Fruit fly (Drosophila melanogaster) whole organism, wandering third instar larva: Measurements from ENCODE around the gene CG18265.

Experiments used
- Abd-B ChIP-seq: fragments of >200 bp; optimal IDR thresholded peaks from 2 replicates; lab custom pipeline; 2017; ENCODE audit warnings: missing biosample characterization, missing genetic modification characterization
- CG32264 ChIP-seq: fragments of 200-800 bp; sonication (Bioruptor generic); optimal IDR thresholded peaks from 2 replicates; lab custom pipeline; 2016; ENCODE audit warnings: missing biosample characterization, missing genetic modification characterization
- CG9705 ChIP-seq: fragments of 200-800 bp; sonication (Bioruptor generic); optimal IDR thresholded peaks from 2 replicates; lab custom pipeline; 2018; ENCODE audit warnings: missing biosample characterization, mild to moderate bottlenecking, missing genetic modification characterization
- CrebA ChIP-seq: fragments of 200-800 bp; sonication (Bioruptor generic); optimal IDR thresholded peaks from 2 replicates; lab custom pipeline; 2016; ENCODE audit warnings: missing biosample characterization, mild to moderate bottlenecking, missing genetic modification characterization, borderline replicate concordance
- Dfd ChIP-seq: fragments of >200 bp; optimal IDR thresholded peaks from 2 replicates; lab custom pipeline; 2017; ENCODE audit warnings: missing biosample characterization, missing genetic modification characterization
- Dif ChIP-seq: fragments of 200-275, 200-300 bp; sonication (Bioruptor generic); optimal IDR thresholded peaks from 2 replicates; lab custom pipeline; 2018; ENCODE audit warnings: missing biosample characterization, missing genetic modification characterization; ENCODE audit not compliant: partially characterized antibody
- HLH106 ChIP-seq: fragments of 200-800 bp; optimal IDR thresholded peaks from 3 replicates; lab custom pipeline; 2019; ENCODE audit warnings: missing biosample characterization, mild to moderate bottlenecking, missing genetic modification characterization, moderate library complexity
- Hnf4 ChIP-seq: fragments of 200-800 bp; sonication (Bioruptor generic); optimal IDR thresholded peaks from 2 replicates; lab custom pipeline; 2016; ENCODE audit warnings: missing biosample characterization, mild to moderate bottlenecking, missing genetic modification characterization
- Hr78 ChIP-seq: fragments of >200 bp; optimal IDR thresholded peaks from 2 replicates; lab custom pipeline; 2017; ENCODE audit warnings: missing biosample characterization, missing genetic modification characterization
- Hr83 ChIP-seq: fragments of 200-300 bp; sonication (Bioruptor generic); optimal IDR thresholded peaks from 2 replicates; lab custom pipeline; 2016; ENCODE audit warnings: missing biosample characterization, mild to moderate bottlenecking, missing genetic modification characterization, moderate library complexity; ENCODE audit not compliant: poor library complexity, severe bottlenecking
- Jra ChIP-seq: sonication (Bioruptor generic); optimal IDR thresholded peaks from 2 replicates; lab custom pipeline; 2016; ENCODE audit warnings: missing biosample characterization, missing genetic modification characterization
- Mio ChIP-seq: sonication (Bioruptor generic); optimal IDR thresholded peaks from 2 replicates; lab custom pipeline; 2016; ENCODE audit warnings: missing biosample characterization, missing genetic modification characterization
- Rel ChIP-seq, 2 experiments: fragments of 200-800 bp; sonication (Bioruptor generic) in 1 of 2; optimal IDR thresholded peaks; 2 replicates in 1 of 2; 3 replicates in 1 of 2; lab custom pipeline; 2016 to 2019; ENCODE audit warnings: mild to moderate bottlenecking in 2 of 2, missing biosample characterization in 2 of 2, missing genetic modification characterization in 2 of 2, moderate library complexity in 1 of 2
- Sp1 ChIP-seq: fragments of 200-800 bp; sonication (Bioruptor generic); optimal IDR thresholded peaks from 3 replicates; lab custom pipeline; 2019; ENCODE audit warnings: missing biosample characterization, mild to moderate bottlenecking, missing genetic modification characterization, moderate library complexity
- Vsx2 ChIP-seq: fragments of 200-300, 225-300 bp; sonication (Bioruptor generic); optimal IDR thresholded peaks from 2 replicates; lab custom pipeline; 2018; ENCODE audit warnings: missing biosample characterization, missing genetic modification characterization; ENCODE audit not compliant: partially characterized antibody
- dl ChIP-seq, 2 experiments: fragments of 175-275, 200-275 bp in 1 of 2; fragments of 200-275 bp in 1 of 2; sonication (Bioruptor generic); optimal IDR thresholded peaks; lab custom pipeline; 2018; ENCODE audit warnings: mild to moderate bottlenecking in 2 of 2, missing biosample characterization in 2 of 2, missing genetic modification characterization in 2 of 2, moderate library complexity in 2 of 2; ENCODE audit not compliant: partially characterized antibody in 2 of 2, insufficient read depth in 1 of 2
- dsf ChIP-seq: sonication (Bioruptor generic); optimal IDR thresholded peaks from 2 replicates; lab custom pipeline; 2016; ENCODE audit warnings: missing biosample characterization, missing genetic modification characterization, borderline replicate concordance
- foxo ChIP-seq, 2 experiments: fragments of 200-800 bp; sonication (Bioruptor generic); optimal IDR thresholded peaks; 2 replicates in 1 of 2; 3 replicates in 1 of 2; lab custom pipeline; 2016 to 2017; ENCODE audit warnings: missing biosample characterization in 2 of 2, missing genetic modification characterization in 2 of 2
- fru ChIP-seq: fragments of 200-800 bp; sonication (Bioruptor generic); optimal IDR thresholded peaks from 3 replicates; lab custom pipeline; 2016; ENCODE audit warnings: missing biosample characterization, mild to moderate bottlenecking, missing genetic modification characterization
- pan ChIP-seq: fragments of >200 bp; optimal IDR thresholded peaks from 2 replicates; lab custom pipeline; 2017
- psq ChIP-seq: fragments of 200-800 bp; sonication (Bioruptor generic); optimal IDR thresholded peaks from 3 replicates; lab custom pipeline; 2017; ENCODE audit warnings: missing biosample characterization, mild to moderate bottlenecking, missing genetic modification characterization, moderate library complexity
- rgr ChIP-seq: fragments of 200-800 bp; sonication (Bioruptor generic); optimal IDR thresholded peaks from 3 replicates; lab custom pipeline; 2016; ENCODE audit warnings: missing biosample characterization, mild to moderate bottlenecking, missing genetic modification characterization
- sv ChIP-seq: fragments of 200-800 bp; sonication (Bioruptor generic); optimal IDR thresholded peaks from 3 replicates; lab custom pipeline; 2016; ENCODE audit warnings: missing biosample characterization, missing genetic modification characterization
- tai ChIP-seq: sonication (Bioruptor generic); optimal IDR thresholded peaks from 2 replicates; lab custom pipeline; 2016; ENCODE audit warnings: missing biosample characterization, missing genetic modification characterization
- usp ChIP-seq: fragments of >200 bp; optimal IDR thresholded peaks from 2 replicates; lab custom pipeline; 2017; ENCODE audit warnings: missing biosample characterization, missing genetic modification characterization
- woc ChIP-seq: sonication (Bioruptor generic); optimal IDR thresholded peaks from 2 replicates; lab custom pipeline; 2016; ENCODE audit warnings: missing biosample characterization, mild to moderate bottlenecking, missing genetic modification characterization

The CG18265 gene

DNA sequence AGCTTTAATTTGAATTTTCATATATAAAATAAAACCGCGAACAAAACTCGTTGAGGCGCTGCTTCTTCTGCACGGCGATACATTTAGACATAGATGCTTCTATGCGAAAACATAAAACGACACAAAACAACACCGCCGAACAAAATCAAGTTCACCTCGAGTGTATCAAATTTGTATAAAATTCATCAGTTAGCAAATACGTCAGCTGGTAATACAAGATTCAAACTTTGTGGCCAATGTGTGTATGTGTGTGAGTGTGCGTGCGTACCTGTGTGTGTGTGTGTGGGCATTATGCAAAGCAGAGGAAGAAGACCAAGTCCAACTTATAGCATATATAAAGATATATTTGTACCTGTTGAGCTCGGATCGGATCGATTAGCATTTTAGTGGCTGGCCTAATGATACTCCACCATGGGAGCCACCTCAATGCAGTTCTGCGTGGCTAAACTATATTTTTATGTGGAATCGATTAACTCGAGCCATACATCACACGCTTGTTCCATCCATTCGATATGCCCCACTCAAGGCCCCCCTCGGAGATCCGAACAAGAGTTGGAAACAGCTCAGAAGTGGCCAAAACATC, 44.7 kb upstream of the CG18265 start:
- TF ChIP-seq dsf (no peak), Dfd (GFP tag; lab: Kevin White, UChicago) (peak; percentile 23)

DNA sequence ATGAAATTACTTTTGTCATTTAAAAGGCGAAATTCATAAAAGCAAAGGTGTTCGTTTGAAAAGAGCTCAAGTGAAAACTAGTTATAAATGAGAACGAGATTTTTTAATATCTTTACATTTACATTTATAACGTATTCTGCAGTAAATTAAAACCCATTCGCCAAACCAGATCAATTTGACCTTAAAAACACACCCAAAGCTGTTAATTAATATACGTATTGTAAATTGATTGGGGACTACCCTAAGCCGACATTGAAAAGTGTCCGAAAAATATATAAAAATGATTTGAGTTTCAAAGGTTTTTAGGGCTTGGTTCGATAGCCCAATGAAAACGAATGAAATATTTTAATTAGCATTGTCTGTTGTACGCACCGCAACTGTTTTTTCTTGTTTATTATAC, 40.2 kb upstream of the CG18265 start:
- TF ChIP-seq Abd-B (GFP tag; lab: Kevin White, UChicago): no peak
- no peak for TF ChIP-seq Rel (GFP tag; optimal IDR thresholded peaks at IDR 0.05; lab: Kevin White, UChicago)
- TF ChIP-seq Rel (tag; optimal IDR thresholded peaks at IDR 0.05; lab: Kevin White, UChicago): peak; percentile 57
- TF ChIP-seq pan (lab: Kevin White, UChicago): no peak

DNA sequence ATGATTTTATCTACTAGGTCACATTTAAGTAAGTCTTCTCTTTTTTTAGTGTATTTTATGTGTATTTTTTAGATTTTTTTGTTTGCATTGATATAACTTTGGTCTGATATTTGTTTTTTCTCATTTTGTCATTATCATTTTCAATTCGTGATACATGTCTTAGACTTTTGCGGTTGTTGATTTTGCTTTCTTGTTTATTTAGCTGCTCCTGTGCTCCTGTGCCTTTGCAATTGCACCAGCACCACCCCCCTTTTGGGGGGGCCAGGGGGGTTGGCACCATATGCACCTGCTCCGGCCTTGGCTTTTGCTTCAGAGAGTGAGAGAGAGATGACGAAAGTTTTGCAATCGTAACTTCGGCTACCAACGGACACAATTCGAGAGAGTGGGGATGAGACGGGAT, 38.3 kb upstream of the CG18265 start:
- TF ChIP-seq Vsx2 (GFP tag; lab: Kevin White, UChicago) (no peak), dl (GFP tag; optimal IDR thresholded peaks at IDR 0.05; lab: Kevin White, UChicago; ENCODE audit: insufficient read depth in 1 of 2, partially characterized antibody in 2 of 2) (no peak), woc (GFP tag; lab: Kevin White, UChicago) (no peak), Sp1 (GFP tag; lab: Kevin White, UChicago) (no peak), Hr78 (no peak), psq (GFP tag; lab: Kevin White, UChicago) (no peak), Rel (GFP tag; optimal IDR thresholded peaks at IDR 0.05; lab: Kevin White, UChicago) (no peak), Rel (tag; optimal IDR thresholded peaks at IDR 0.05; lab: Kevin White, UChicago) (no peak), pan (lab: Kevin White, UChicago) (no peak), Dfd (GFP tag; lab: Kevin White, UChicago) (no peak), dsf (no peak), Abd-B (GFP tag; lab: Kevin White, UChicago) (no peak)
- TF ChIP-seq, all 38 proteins: peak for 0

DNA sequence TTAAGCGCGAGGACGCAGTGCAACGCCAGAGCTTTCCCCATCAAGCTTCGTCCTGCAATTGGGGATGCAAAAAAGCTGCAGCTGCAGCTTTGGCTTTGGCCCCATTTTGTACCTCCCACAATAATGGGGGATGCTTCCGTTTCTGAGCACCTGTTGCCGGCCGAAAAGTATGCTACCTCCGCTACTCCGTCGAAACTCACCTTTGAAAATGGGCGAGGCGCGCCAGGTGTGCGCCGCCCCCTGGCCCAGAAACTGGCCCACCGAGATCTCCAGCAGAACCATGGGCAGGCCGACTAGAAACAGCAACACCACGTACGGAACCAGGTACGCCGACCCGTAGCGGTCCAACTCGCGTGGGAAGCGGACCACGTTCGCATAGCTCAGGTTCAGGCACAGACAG, 37.8 kb upstream of the CG18265 start:
- no peak for TF ChIP-seq CG9705 (GFP tag; lab: Kevin White, UChicago)
- TF ChIP-seq psq (GFP tag; lab: Kevin White, UChicago): no peak

DNA sequence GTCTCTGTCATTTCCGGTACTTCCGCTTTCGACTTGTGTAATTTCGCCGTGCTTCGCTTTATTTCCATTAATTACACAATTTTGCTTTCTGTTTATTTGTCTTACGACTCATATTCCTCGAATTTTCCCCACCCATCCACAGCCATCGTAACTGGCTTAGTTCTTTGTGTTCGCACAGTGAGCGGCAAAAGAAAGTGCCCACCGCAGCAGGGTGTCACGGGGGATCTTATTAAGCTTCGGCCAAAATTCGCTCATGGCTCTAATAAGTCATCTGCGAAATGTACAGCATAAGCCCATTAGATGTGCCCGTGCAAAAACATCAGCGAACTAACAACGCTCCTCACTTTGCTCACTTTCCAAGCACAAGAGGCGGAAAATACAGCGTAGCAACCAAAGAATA, 36.8 kb upstream of the CG18265 start:
- TF ChIP-seq usp (GFP tag; lab: Kevin White, UChicago) (no peak), Hnf4 (GFP tag; lab: Kevin White, UChicago) (no peak), CG32264 (GFP tag; lab: Kevin White, UChicago) (no peak), dsf (no peak), Mio (GFP tag; lab: Kevin White, UChicago) (no peak), fru (no peak), Rel (GFP tag; optimal IDR thresholded peaks at IDR 0.05; lab: Kevin White, UChicago) (no peak), Rel (tag; optimal IDR thresholded peaks at IDR 0.05; lab: Kevin White, UChicago) (no peak), pan (lab: Kevin White, UChicago) (no peak), Dif (GFP tag; lab: Kevin White, UChicago) (no peak), dl (GFP tag; optimal IDR thresholded peaks at IDR 0.05; lab: Kevin White, UChicago; ENCODE audit: insufficient read depth in 1 of 2, partially characterized antibody in 2 of 2) (no peak), rgr (GFP tag; lab: Kevin White, UChicago) (no peak), Hr83 (GFP tag; lab: Kevin White, UChicago) (no peak), Jra (GFP tag; lab: Kevin White, UChicago) (no peak), foxo (GFP tag; optimal IDR thresholded peaks at IDR 0.05; lab: Kevin White, UChicago) (no peak), HLH106 (no peak), psq (GFP tag; lab: Kevin White, UChicago) (no peak)

DNA sequence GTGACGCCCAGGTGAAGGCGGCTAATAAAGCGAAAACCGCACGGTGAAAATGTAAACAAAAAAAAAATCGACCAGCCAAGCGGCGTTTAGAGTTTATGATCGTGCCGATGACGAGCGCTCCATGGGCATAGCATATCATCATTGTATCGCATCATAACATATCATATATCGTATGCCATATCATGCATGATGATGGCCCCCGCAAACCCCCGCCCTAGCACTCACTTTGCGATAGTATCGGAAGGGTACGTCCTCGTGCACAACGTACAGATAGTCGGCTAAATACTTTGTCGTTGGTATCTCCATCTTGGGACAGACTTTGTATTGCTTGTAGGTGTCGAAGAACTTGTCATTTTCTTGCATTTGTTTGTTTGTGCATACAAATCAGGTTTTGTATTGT, 35.9 kb upstream of the CG18265 start:
- no peak for TF ChIP-seq Dfd (GFP tag; lab: Kevin White, UChicago)
- no peak for TF ChIP-seq sv (GFP tag; lab: Kevin White, UChicago)
- no peak for TF ChIP-seq CrebA (GFP tag; lab: Kevin White, UChicago)
- no peak for TF ChIP-seq tai
